Worm (Caenorhabditis elegans) whole organism, L3 larva: Measurements from ENCODE around the gene nmgp-1.

Experiments used
- ama-1 ChIP-seq: fragments of 150-350 bp; optimal IDR thresholded peaks from 2 replicates; lab custom pipeline; 2018
- egl-27 ChIP-seq: sonication (generic microtip); optimal IDR thresholded peaks from 4 replicates; lab custom pipeline; 2017; ENCODE audit warnings: missing biosample characterization, missing genetic modification reagents, missing genetic modification characterization
- elt-2 ChIP-seq: sonication (generic microtip); optimal IDR thresholded peaks from 2 replicates; lab custom pipeline; 2016; ENCODE audit warnings: missing genetic modification reagents, mild to moderate bottlenecking, missing genetic modification characterization, missing compliant biosample characterization
- nhr-11 ChIP-seq: fragments of 150-350 bp; optimal IDR thresholded peaks from 2 replicates; lab custom pipeline; 2014; ENCODE audit warnings: missing biosample characterization, missing genetic modification characterization
- nhr-237 ChIP-seq: fragments of 150-350 bp; optimal IDR thresholded peaks from 2 replicates; lab custom pipeline; 2014; ENCODE audit warnings: missing biosample characterization, missing genetic modification characterization
- pha-4 ChIP-seq: fragments of 150-350 bp; optimal IDR thresholded peaks from 2 replicates; lab custom pipeline; 2014; ENCODE audit warnings: missing biosample characterization, missing genetic modification reagents, missing genetic modification characterization
- tbx-2 ChIP-seq: sonication (generic microtip); optimal IDR thresholded peaks from 2 replicates; lab custom pipeline; 2016; ENCODE audit warnings: mild to moderate bottlenecking, missing genetic modification characterization, missing compliant biosample characterization
- unc-62 ChIP-seq: fragments of 150-350 bp; sonication (generic microtip); optimal IDR thresholded peaks from 4 replicates; lab custom pipeline; 2014; ENCODE audit warnings: missing biosample characterization, missing genetic modification reagents, missing genetic modification characterization
- zag-1 ChIP-seq: fragments of 150-350 bp; optimal IDR thresholded peaks from 2 replicates; lab custom pipeline; 2014; ENCODE audit warnings: missing biosample characterization, missing genetic modification characterization

- no peak for TF ChIP-seq egl-27 (tag; lab: Kevin White, UChicago)
- TF ChIP-seq nhr-237 (tag; lab: Kevin White, UChicago), result no peak
- TF ChIP-seq pha-4, result no peak
- TF ChIP-seq zag-1 (tag; lab: Kevin White, UChicago), result no peak
- TF ChIP-seq nhr-11 (tag; lab: Kevin White, UChicago), result no peak
- TF ChIP-seq ama-1 (lab: Kevin White, UChicago), result no peak
- no peak for TF ChIP-seq elt-2
- no peak for TF ChIP-seq unc-62 (GFP tag; lab: Kevin White, UChicago)
- TF ChIP-seq tbx-2 (tag; lab: Kevin White, UChicago), result no peak
These were observed 18.9 kb upstream of the nmgp-1 start, which contains the start of gene T24H7.8 for ce11 chrII:6241758-6242157.
